Fruit fly (Drosophila melanogaster) Kc167 (cell line): ENCODE data around the gene Slimp.

Experiments used
- Myc ChIP-seq: fragments of >200 bp; optimal IDR thresholded peaks from 2 replicates; lab custom pipeline; 2017; ENCODE audit warnings: missing external identifiers
- h ChIP-seq: fragments of >200 bp; optimal IDR thresholded peaks from 3 replicates; lab custom pipeline; 2018; ENCODE audit warnings: missing external identifiers
- insv ChIP-seq: fragments of >200 bp; optimal IDR thresholded peaks from 3 replicates; lab custom pipeline; 2018; ENCODE audit warnings: missing external identifiers
- psq ChIP-seq: fragments of >200 bp; optimal IDR thresholded peaks from 2 replicates; lab custom pipeline; 2017; ENCODE audit warnings: missing external identifiers

DNA sequence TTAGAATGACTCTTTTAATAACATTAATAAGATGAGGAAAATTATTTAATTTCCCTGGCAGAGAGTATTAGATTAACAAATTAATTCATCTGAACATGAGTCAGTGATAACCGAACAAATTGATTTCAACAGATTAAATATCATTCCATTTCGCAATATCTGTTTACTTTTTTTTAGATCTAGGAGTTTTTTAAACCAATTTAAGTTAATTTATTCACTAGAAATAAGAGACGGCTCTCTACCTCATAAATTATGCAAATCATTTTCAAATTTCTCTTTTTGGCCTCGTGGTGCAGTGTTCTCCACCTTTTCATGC is 35.7 kb downstream of the Slimp start, which contains the start of gene Root:
- TF ChIP-seq psq (lab: Kevin White, UChicago) (no peak), h (lab: Kevin White, UChicago) (no peak), insv (lab: Kevin White, UChicago) (no peak), Myc (no peak)
